Fruit fly (Drosophila melanogaster) whole organism, wandering third instar larva: ENCODE results near the gene CG4645.

ENCODE experiments used
- dmrt93B ChIP-seq: fragments of 200-800 bp; sonication (Bioruptor generic); optimal IDR thresholded peaks from 2 replicates; lab custom pipeline; 2018; ENCODE audit warnings: missing biosample characterization, mild to moderate bottlenecking, missing genetic modification characterization
- pan ChIP-seq: fragments of >200 bp; optimal IDR thresholded peaks from 2 replicates; lab custom pipeline; 2017
- usp ChIP-seq: fragments of >200 bp; optimal IDR thresholded peaks from 2 replicates; lab custom pipeline; 2017; ENCODE audit warnings: missing biosample characterization, missing genetic modification characterization

DNA sequence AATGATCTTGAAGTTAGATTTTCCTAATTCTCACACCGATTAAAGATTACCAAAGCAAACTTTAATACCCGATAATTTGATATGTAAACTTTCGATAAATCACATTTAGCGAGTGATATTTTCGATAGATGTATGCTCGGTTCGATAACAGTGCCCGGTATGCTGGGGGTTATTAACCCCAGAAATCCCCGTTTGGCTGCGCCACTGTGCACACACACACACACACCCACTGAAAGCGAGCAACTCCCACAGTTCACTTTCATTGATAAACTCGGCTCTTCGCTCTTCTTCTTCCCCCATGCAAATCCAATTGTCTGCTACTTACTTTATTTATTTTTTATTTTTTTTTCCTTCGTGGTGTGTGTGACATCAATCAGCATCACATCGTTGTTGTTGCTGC lies 13.4 kb upstream of the CG4645 start:
- TF ChIP-seq pan (lab: Kevin White, UChicago) (no peak), usp (GFP tag; lab: Kevin White, UChicago) (no peak), dmrt93B (GFP tag; lab: Kevin White, UChicago) (no peak)
